Worm (Caenorhabditis elegans): ENCODE data around the gene C50B8.4.

DNA sequence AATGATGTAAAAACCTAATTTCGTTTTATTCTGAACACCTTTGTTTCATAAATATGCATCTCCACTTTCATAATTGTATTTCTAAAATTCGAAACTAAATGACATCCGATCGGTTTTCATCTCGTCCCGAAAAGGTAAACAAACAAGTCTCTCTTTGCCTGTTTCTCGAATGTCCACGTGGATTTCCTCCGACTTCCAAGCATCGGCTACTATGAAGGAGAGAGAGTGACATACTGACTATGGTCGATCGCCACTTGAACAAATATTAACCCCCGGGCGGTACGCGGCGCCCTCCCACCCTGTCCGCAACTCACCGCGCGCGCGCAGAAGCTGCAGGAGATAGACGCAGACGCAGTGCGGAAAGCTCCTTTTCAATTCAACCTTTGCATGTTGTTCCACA lies 4.1 kb downstream of the C50B8.4 start:
- no peak for TF ChIP-seq dao-5 (tag; optimal IDR thresholded peaks at IDR 0.05)
- no peak for TF ChIP-seq him-1 (tag; optimal IDR thresholded peaks at IDR 0.05)
